Worm (Caenorhabditis elegans): ENCODE data around the gene eat-3.

DNA sequence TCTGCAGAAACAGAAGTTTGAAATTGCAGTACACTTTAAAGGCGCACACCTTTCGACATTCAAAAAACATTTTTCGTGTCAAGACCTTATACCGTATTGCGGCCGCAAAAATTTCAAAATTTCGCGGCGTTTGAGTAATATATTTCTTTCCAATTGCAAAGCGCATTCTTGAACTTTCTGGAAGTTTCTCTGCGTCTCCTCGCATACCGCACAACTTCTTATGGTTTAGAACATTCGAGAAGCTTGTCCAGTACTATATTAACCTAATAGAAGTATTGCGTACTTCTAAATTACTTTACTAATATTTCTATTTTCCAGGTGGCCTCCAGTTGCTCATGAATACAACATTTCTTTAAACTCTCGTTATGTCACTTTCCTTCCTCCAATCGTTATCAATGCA lies 12.0 kb downstream of the eat-3 start:
- no peak for TF ChIP-seq zag-1 (tag; optimal IDR thresholded peaks at IDR 0.05)
- TF ChIP-seq mdl-1 (tag; optimal IDR thresholded peaks at IDR 0.05) = no peak
- TF ChIP-seq nhr-23 (tag; optimal IDR thresholded peaks at IDR 0.05) = no peak
- TF ChIP-seq egl-27 (tag; optimal IDR thresholded peaks at IDR 0.05) = no peak
- no peak for TF ChIP-seq ztf-11 (tag; optimal IDR thresholded peaks at IDR 0.05)
- TF ChIP-seq sma-9 (GFP tag; optimal IDR thresholded peaks at IDR 0.05) = no peak
- no peak for TF ChIP-seq sma-9 (tag; optimal IDR thresholded peaks at IDR 0.05)
- TF ChIP-seq blmp-1 (tag; optimal IDR thresholded peaks at IDR 0.05; ENCODE audit: insufficient read depth) = no peak
- TF ChIP-seq nhr-25 (tag; optimal IDR thresholded peaks at IDR 0.05) = no peak
- no peak for TF ChIP-seq elt-3 (tag; optimal IDR thresholded peaks at IDR 0.05)
- TF ChIP-seq snpc-4 (tag; optimal IDR thresholded peaks at IDR 0.05) = no peak
- no peak for TF ChIP-seq unc-39 (tag; optimal IDR thresholded peaks at IDR 0.05)

Measured in whole organism, L2 larva.